Fruit fly (Drosophila melanogaster) whole organism, embryonic: ENCODE measurements around the gene CG11975.

ENCODE experiments used
- Adf1 ChIP-seq: fragments of 200-800 bp; sonication (Bioruptor generic); IDR thresholded peaks from 2 replicates; pipeline ENCODE4 v1.3.6; 2022; ENCODE audit warnings: missing biosample characterization, missing genetic modification characterization
- Awh ChIP-seq: fragments of 200-800 bp; sonication (Bioruptor generic); IDR thresholded peaks from 2 replicates; pipeline ENCODE4, ENCODE4 v1.3.6; 2022; ENCODE audit warnings: missing biosample characterization, missing genetic modification characterization
- BtbVII ChIP-seq: fragments of 200-800 bp; sonication (Bioruptor generic); optimal IDR thresholded peaks from 3 replicates; lab custom pipeline; 2017; ENCODE audit warnings: missing biosample characterization, mild to moderate bottlenecking, missing genetic modification characterization
- CG10147 ChIP-seq: fragments of 200-800 bp; sonication (Bioruptor generic); optimal IDR thresholded peaks from 2 replicates; lab custom pipeline; 2019; ENCODE audit warnings: missing biosample characterization, mild to moderate bottlenecking, missing genetic modification characterization, moderate library complexity
- CG12769 ChIP-seq: fragments of 200-800 bp; sonication (Bioruptor generic); optimal IDR thresholded peaks from 2 replicates; lab custom pipeline; 2019; ENCODE audit warnings: missing biosample characterization, mild to moderate bottlenecking, missing genetic modification characterization, moderate library complexity
- CG12942 ChIP-seq: fragments of 200-800 bp; sonication (Bioruptor generic); optimal IDR thresholded peaks from 3 replicates; lab custom pipeline; 2016; ENCODE audit warnings: missing biosample characterization, missing genetic modification characterization
- CG13296 ChIP-seq: fragments of 200-800 bp; sonication (Bioruptor generic); optimal IDR thresholded peaks from 3 replicates; lab custom pipeline; 2018; ENCODE audit warnings: missing biosample characterization, mild to moderate bottlenecking, missing genetic modification characterization
- CG13894 ChIP-seq: fragments of 200-800 bp; sonication (Bioruptor generic); optimal IDR thresholded peaks from 3 replicates; lab custom pipeline; 2018; ENCODE audit warnings: missing biosample characterization, mild to moderate bottlenecking, missing genetic modification characterization, moderate library complexity
- CG17361 ChIP-seq: fragments of 200-800 bp; sonication (Bioruptor generic); IDR thresholded peaks from 3 replicates; pipeline ENCODE4 v1.3.6; 2022; ENCODE audit warnings: missing biosample characterization, missing genetic modification characterization
- CG17385 ChIP-seq: fragments of 200-800 bp; sonication (Bioruptor generic); optimal IDR thresholded peaks from 3 replicates; lab custom pipeline; 2018; ENCODE audit warnings: missing biosample characterization, mild to moderate bottlenecking, missing genetic modification characterization
- CG2199 ChIP-seq: fragments of 200-800 bp; sonication (Bioruptor generic); IDR thresholded peaks from 3 replicates; pipeline ENCODE4 v1.3.6; 2022; ENCODE audit warnings: missing biosample characterization, missing genetic modification characterization
- CG3281 ChIP-seq: fragments of 200-800 bp; sonication (Bioruptor generic); optimal IDR thresholded peaks from 3 replicates; lab custom pipeline; 2017; ENCODE audit warnings: missing biosample characterization, mild to moderate bottlenecking, missing genetic modification characterization
- CG3407 ChIP-seq: fragments of 200-800 bp; sonication (Bioruptor generic); optimal IDR thresholded peaks from 2 replicates; lab custom pipeline; 2018; ENCODE audit warnings: missing biosample characterization, mild to moderate bottlenecking, missing genetic modification characterization
- CG34224 ChIP-seq: fragments of 200-800 bp; sonication (Bioruptor generic); IDR thresholded peaks from 3 replicates; pipeline ENCODE4 v1.3.6; 2022; ENCODE audit warnings: missing biosample characterization, missing genetic modification characterization; ENCODE audit not compliant: partially characterized antibody
- CG34376 ChIP-seq: fragments of 200-800 bp; sonication (Bioruptor generic); optimal IDR thresholded peaks from 2 replicates; lab custom pipeline; 2018; ENCODE audit warnings: missing biosample characterization, mild to moderate bottlenecking, missing genetic modification characterization
- CG34422 ChIP-seq: fragments of 200-800 bp; sonication (Bioruptor generic); IDR thresholded peaks from 3 replicates; pipeline ENCODE4 v1.3.6; 2022; ENCODE audit warnings: missing biosample characterization, missing genetic modification characterization
- CG3838 ChIP-seq: fragments of 200-800 bp; sonication (Bioruptor generic); optimal IDR thresholded peaks from 3 replicates; lab custom pipeline; 2016; ENCODE audit warnings: missing biosample characterization, missing genetic modification characterization
- CG6791 ChIP-seq: fragments of 200-800 bp; sonication (Bioruptor generic); IDR thresholded peaks from 3 replicates; pipeline ENCODE4 v1.3.6; 2022; ENCODE audit warnings: missing biosample characterization, missing genetic modification characterization; ENCODE audit not compliant: partially characterized antibody
- CoRest ChIP-seq: fragments of 200-800 bp; sonication (Bioruptor generic); optimal IDR thresholded peaks from 3 replicates; lab custom pipeline; 2018; ENCODE audit warnings: missing biosample characterization, mild to moderate bottlenecking, missing genetic modification characterization, moderate library complexity
- Dfd ChIP-seq, 2 experiments: fragments of >200 bp; optimal IDR thresholded peaks; 2 replicates each; lab custom pipeline; 2017; ENCODE audit warnings: missing biosample characterization in 2 of 2, missing genetic modification characterization in 2 of 2
- Dll ChIP-seq: fragments of 200-800 bp; sonication (Bioruptor generic); IDR thresholded peaks from 4 replicates; pipeline ENCODE4 v1.3.6; 2022; ENCODE audit warnings: missing biosample characterization, missing genetic modification characterization; ENCODE audit not compliant: partially characterized antibody
- Elba2 ChIP-seq: fragments of 200-800 bp; sonication (Bioruptor generic); optimal IDR thresholded peaks from 3 replicates; lab custom pipeline; 2016; ENCODE audit warnings: missing biosample characterization, missing genetic modification characterization
- HmgZ ChIP-seq: fragments of 200-800 bp; sonication (Bioruptor generic); optimal IDR thresholded peaks from 2 replicates; lab custom pipeline; 2018; ENCODE audit warnings: missing biosample characterization, mild to moderate bottlenecking, missing genetic modification characterization
- Jarid2 ChIP-seq: fragments of 200-800 bp; sonication (Bioruptor generic); optimal IDR thresholded peaks from 3 replicates; lab custom pipeline; 2017; ENCODE audit warnings: mild to moderate bottlenecking, missing biosample characterization, missing genetic modification reagents, missing genetic modification characterization
- MTF-1 ChIP-seq: fragments of 200-800 bp; sonication (Bioruptor generic); optimal IDR thresholded peaks from 2 replicates; lab custom pipeline; 2018; ENCODE audit warnings: missing biosample characterization, mild to moderate bottlenecking, missing genetic modification characterization, borderline replicate concordance
- Mad ChIP-seq: fragments of 200-800 bp; sonication (Bioruptor generic); optimal IDR thresholded peaks from 2 replicates; lab custom pipeline; 2016; ENCODE audit warnings: missing biosample characterization, missing genetic modification characterization
- Med ChIP-seq: fragments of 200-800 bp; sonication (Bioruptor generic); peaks from one replicate; lab custom pipeline; 2016; ENCODE audit warnings: missing biosample characterization, missing genetic modification characterization, mild to moderate bottlenecking, inconsistent platforms, moderate library complexity
- NC2α ChIP-seq: fragments of 200-800 bp; sonication (Bioruptor generic); optimal IDR thresholded peaks from 2 replicates; lab custom pipeline; 2016; ENCODE audit warnings: missing biosample characterization, missing genetic modification characterization
- Ravus ChIP-seq: fragments of 200-800 bp; sonication (Bioruptor generic); IDR thresholded peaks from 2 replicates; pipeline ENCODE4 v1.3.6; 2022; ENCODE audit warnings: missing biosample characterization, missing genetic modification characterization
- Stat92E ChIP-seq, 3 experiments: fragments of >200 bp in 2 of 3; fragments of 200-800 bp in 1 of 3; sonication (Bioruptor generic) in 1 of 3; optimal IDR thresholded peaks; 2 replicates each; lab custom pipeline; 2017 to 2019; ENCODE audit warnings: missing biosample characterization in 3 of 3, missing genetic modification characterization in 3 of 3, mild to moderate bottlenecking in 1 of 3, moderate library complexity in 1 of 3
- bigmax ChIP-seq: fragments of 200-800 bp; sonication (Bioruptor generic); optimal IDR thresholded peaks from 2 replicates; lab custom pipeline; 2018; ENCODE audit warnings: missing biosample characterization, mild to moderate bottlenecking, missing genetic modification characterization
- btn ChIP-seq: fragments of 200-800 bp; sonication (Bioruptor generic); optimal IDR thresholded peaks from 2 replicates; lab custom pipeline; 2016; ENCODE audit warnings: missing biosample characterization, missing genetic modification characterization
- cad ChIP-seq: fragments of >200 bp; optimal IDR thresholded peaks from 2 replicates; lab custom pipeline; 2017; ENCODE audit warnings: missing biosample characterization, missing genetic modification characterization
- chinmo ChIP-seq: fragments of 200-800 bp; sonication (Bioruptor generic); IDR thresholded peaks from 4 replicates; pipeline ENCODE4 v1.3.6; 2022; ENCODE audit warnings: missing biosample characterization, missing genetic modification characterization; ENCODE audit not compliant: partially characterized antibody
- ci ChIP-seq: fragments of 200-800 bp; sonication (Bioruptor generic); IDR thresholded peaks from 3 replicates; pipeline ENCODE4 v1.3.6; 2022; ENCODE audit warnings: missing biosample characterization, missing genetic modification characterization
- cwo ChIP-seq: fragments of 200-800 bp; sonication (Bioruptor generic); optimal IDR thresholded peaks from 3 replicates; lab custom pipeline; 2017; ENCODE audit warnings: missing biosample characterization, missing genetic modification characterization, mild to moderate bottlenecking, moderate library complexity, missing genetic modification reagents
- en ChIP-seq: fragments of 200-800 bp; sonication (Bioruptor generic); optimal IDR thresholded peaks from 2 replicates; lab custom pipeline; 2016; ENCODE audit warnings: missing biosample characterization, missing genetic modification characterization
- exex ChIP-seq: fragments of 200-800 bp; sonication (Bioruptor generic); optimal IDR thresholded peaks from 4 replicates; lab custom pipeline; 2018; ENCODE audit warnings: missing biosample characterization, mild to moderate bottlenecking, missing genetic modification characterization, moderate library complexity
- gro ChIP-seq: fragments of 200-800 bp; sonication (Bioruptor generic); optimal IDR thresholded peaks from 2 replicates; lab custom pipeline; 2016; ENCODE audit warnings: missing biosample characterization, missing genetic modification characterization
- ham ChIP-seq: fragments of 200-800 bp; sonication (Bioruptor generic); IDR thresholded peaks from 2 replicates; pipeline ENCODE4 v1.3.6; 2022; ENCODE audit warnings: missing biosample characterization, missing genetic modification characterization
- kah ChIP-seq: fragments of 200-800 bp; sonication (Bioruptor generic); optimal IDR thresholded peaks from 2 replicates; lab custom pipeline; 2018; ENCODE audit warnings: missing biosample characterization, mild to moderate bottlenecking, missing genetic modification characterization
- lab ChIP-seq: fragments of 200-800 bp; sonication (Bioruptor generic); optimal IDR thresholded peaks from 3 replicates; lab custom pipeline; 2017; ENCODE audit warnings: missing biosample characterization, missing genetic modification characterization, mild to moderate bottlenecking, moderate library complexity, missing genetic modification reagents
- mam ChIP-seq: fragments of 200-800 bp; sonication (Bioruptor generic); optimal IDR thresholded peaks from 3 replicates; lab custom pipeline; 2016; ENCODE audit warnings: missing biosample characterization, missing genetic modification characterization
- mirr ChIP-seq: fragments of 200-800 bp; sonication (Bioruptor generic); optimal IDR thresholded peaks from 3 replicates; lab custom pipeline; 2018; ENCODE audit warnings: missing biosample characterization, mild to moderate bottlenecking, missing genetic modification characterization
- org-1 ChIP-seq: fragments of 200-800 bp; sonication (Bioruptor generic); optimal IDR thresholded peaks from 2 replicates; lab custom pipeline; 2017; ENCODE audit warnings: missing biosample characterization, missing genetic modification characterization
- repo ChIP-seq: fragments of 200-800 bp; sonication (Bioruptor generic); optimal IDR thresholded peaks from 2 replicates; lab custom pipeline; 2016; ENCODE audit warnings: missing biosample characterization, missing genetic modification characterization
- sd ChIP-seq: fragments of 200-800 bp; sonication (Bioruptor generic); optimal IDR thresholded peaks from 3 replicates; lab custom pipeline; 2018; ENCODE audit warnings: missing biosample characterization, mild to moderate bottlenecking, missing genetic modification characterization, moderate library complexity
- sqz ChIP-seq: fragments of 200-800 bp; sonication (Bioruptor generic); optimal IDR thresholded peaks from 3 replicates; lab custom pipeline; 2018; ENCODE audit warnings: missing biosample characterization, mild to moderate bottlenecking, missing genetic modification characterization
- sug ChIP-seq: fragments of 200-800 bp; optimal IDR thresholded peaks from 2 replicates; lab custom pipeline; 2019; ENCODE audit warnings: missing biosample characterization, mild to moderate bottlenecking, missing genetic modification characterization, moderate library complexity
- unc-4 ChIP-seq: fragments of 200-800 bp; sonication (Bioruptor generic); IDR thresholded peaks from 2 replicates; pipeline ENCODE4 v1.3.6; 2022; ENCODE audit warnings: missing biosample characterization, missing genetic modification characterization; ENCODE audit not compliant: partially characterized antibody

Gene CG11975

DNA sequence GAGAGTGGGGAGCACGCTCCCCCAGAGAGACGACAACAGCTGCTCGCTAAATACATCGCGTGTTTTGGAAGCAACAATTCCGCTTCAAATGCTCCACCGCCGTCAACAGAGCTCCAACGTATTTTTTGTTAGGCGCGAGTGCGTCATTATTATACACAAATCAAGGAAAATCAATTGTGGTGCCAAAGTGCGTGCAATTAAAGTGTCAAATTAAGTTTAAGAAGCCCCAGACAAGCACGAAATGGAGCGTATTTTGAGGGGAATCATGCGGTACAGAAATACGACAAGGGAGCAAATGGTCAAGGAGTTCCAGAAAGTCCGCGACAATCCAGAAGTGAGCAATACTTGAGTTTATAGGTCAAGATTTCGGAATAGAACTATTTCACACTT lies 12.3 kb upstream of the CG11975 start, which contains the start of gene CAHbeta (continued):
- TF ChIP-seq unc-4 (0 out of 2 replicates have a peak, but pooled peaks have one; percentile 7), exex (peak; percentile 17), Elba2 (no peak), BtbVII (GFP tag; lab: Kevin White, UChicago) (peak; percentile 40), HmgZ (peak; percentile 38), kah (peak; percentile 27), CG2199 (GFP tag; lab: Robert Waterston, UW) (0 out of 3 replicates have a peak, but pooled peaks have one; percentile 2), bigmax (no peak), lab (GFP tag; lab: Kevin White, UChicago) (no peak), CG17385 (GFP tag; lab: Kevin White, UChicago) (peak; percentile 21), CG17361 (GFP tag; lab: Robert Waterston, UW) (no peak), CG12942 (GFP tag; lab: Kevin White, UChicago) (no peak), repo (GFP tag; lab: Kevin White, UChicago) (no peak), Dll (GFP tag; lab: Robert Waterston, UW) (peak; percentile 34; the same call in 1 of the 4 replicates), CG13296 (peak; percentile 33), en (GFP tag; lab: Kevin White, UChicago) (no peak), CG12769 (tag; lab: Kevin White, UChicago) (peak; percentile 67), CG10147 (peak; percentile 7), CG34224 (GFP tag; lab: Robert Waterston, UW) (peak; percentile 21; the same call in 1 of the 3 replicates), mirr (GFP tag; lab: Kevin White, UChicago) (peak; percentile 23), Jarid2 (GFP tag; lab: Kevin White, UChicago) (peak; percentile 34), Med (peak; percentile 82), MTF-1 (GFP tag; lab: Kevin White, UChicago) (no peak), btn (no peak), ham (GFP tag; lab: Robert Waterston, UW) (no peak), Ravus (GFP tag; lab: Robert Waterston, UW) (no peak), CoRest (tag; lab: Kevin White, UChicago) (no peak), chinmo (0 out of 4 replicates have a peak, but pooled peaks have one; percentile 71), sug (peak; percentile 61), Mad (GFP tag; lab: Kevin White, UChicago) (no peak), CG3407 (no peak), CG34422 (GFP tag; lab: Robert Waterston, UW) (peak; percentile 12; the same call in 1 of the 3 replicates), sqz (GFP tag; lab: Kevin White, UChicago) (peak; percentile 63), CG34376 (GFP tag; lab: Kevin White, UChicago) (peak; percentile 81), CG3838 (GFP tag; lab: Kevin White, UChicago) (no peak), cad (GFP tag; lab: Kevin White, UChicago) (no peak), NC2α (GFP tag; lab: Kevin White, UChicago) (no peak), Stat92E (GFP tag; optimal IDR thresholded peaks at IDR 0.05; lab: Kevin White, UChicago) (no peak), Adf1 (0 out of 2 replicates have a peak, but pooled peaks have one; percentile 15), Dfd (GFP tag; optimal IDR thresholded peaks at IDR 0.05; lab: Kevin White, UChicago) (no peak), gro (GFP tag; lab: Kevin White, UChicago) (peak; percentile 36), CG6791 (GFP tag; lab: Robert Waterston, UW) (no peak), mam (no peak), cwo (GFP tag; lab: Kevin White, UChicago) (peak; percentile 75), Awh (GFP tag; lab: Robert Waterston, UW) (no peak), org-1 (GFP tag; lab: Kevin White, UChicago) (no peak), sd (tag; lab: Kevin White, UChicago) (peak; percentile 73), ci (GFP tag; lab: Robert Waterston, UW) (peak; percentile 43; the same call in 1 of the 3 replicates), CG3281 (GFP tag; lab: Kevin White, UChicago) (peak; percentile 5), CG13894 (tag; lab: Kevin White, UChicago) (no peak)
